Worm (Caenorhabditis elegans) whole organism, mixed stage, embryonic: ENCODE results near the gene ZK622.5.
A peak's percentile ranks its signal among the peaks of the same experiment; 100 is the strongest.

Experiments
- blmp-1 ChIP-seq: fragments of 150-350 bp; optimal IDR thresholded peaks from 2 replicates; lab custom pipeline; 2014; ENCODE audit warnings: missing biosample characterization, missing genetic modification characterization
- ceh-39 ChIP-seq: fragments of 150-350 bp; optimal IDR thresholded peaks from 2 replicates; lab custom pipeline; 2014; ENCODE audit warnings: missing biosample characterization, missing genetic modification characterization
- elt-3 ChIP-seq: fragments of 150-350 bp; optimal IDR thresholded peaks from 2 replicates; lab custom pipeline; 2014; ENCODE audit warnings: missing biosample characterization, missing genetic modification characterization
- hlh-1 ChIP-seq: fragments of 150-350 bp; optimal IDR thresholded peaks from 2 replicates; lab custom pipeline; 2014; ENCODE audit warnings: missing biosample characterization, missing genetic modification reagents, missing genetic modification characterization
- lin-13 ChIP-seq: fragments of 150-350 bp; optimal IDR thresholded peaks from 2 replicates; lab custom pipeline; 2014; ENCODE audit warnings: missing biosample characterization, missing genetic modification characterization
- lsy-2 ChIP-seq: fragments of 150-350 bp; optimal IDR thresholded peaks from 2 replicates; lab custom pipeline; 2014; ENCODE audit warnings: missing biosample characterization, missing genetic modification characterization
- mep-1 ChIP-seq: fragments of 150-350 bp; optimal IDR thresholded peaks from 2 replicates; lab custom pipeline; 2017; ENCODE audit warnings: missing biosample characterization, missing genetic modification reagents, missing genetic modification characterization, inconsistent platforms
- mls-2 ChIP-seq: sonication (generic microtip); optimal IDR thresholded peaks from 2 replicates; lab custom pipeline; 2016; ENCODE audit warnings: mild to moderate bottlenecking, missing genetic modification characterization, moderate library complexity, missing compliant biosample characterization
- nhr-12 ChIP-seq: fragments of 150-350 bp; optimal IDR thresholded peaks from 2 replicates; lab custom pipeline; 2014; ENCODE audit warnings: missing biosample characterization, missing genetic modification characterization
- nhr-237 ChIP-seq: fragments of 150-350 bp; optimal IDR thresholded peaks from 2 replicates; lab custom pipeline; 2014; ENCODE audit warnings: missing biosample characterization, missing genetic modification characterization
- pha-4 ChIP-seq: fragments of 150-350 bp; optimal IDR thresholded peaks from 2 replicates; lab custom pipeline; 2018; ENCODE audit warnings: missing biosample characterization, missing genetic modification reagents, missing genetic modification characterization
- sptf-1 ChIP-seq: sonication (generic microtip); optimal IDR thresholded peaks from 2 replicates; lab custom pipeline; 2017; ENCODE audit warnings: mild to moderate bottlenecking, missing genetic modification characterization, moderate library complexity, missing compliant biosample characterization
- unc-39 ChIP-seq: fragments of 150-350 bp; optimal IDR thresholded peaks from 2 replicates; lab custom pipeline; 2014; ENCODE audit warnings: missing biosample characterization, missing genetic modification characterization
- unc-62 ChIP-seq: fragments of 150-350 bp; optimal IDR thresholded peaks from 2 replicates; lab custom pipeline; 2014; ENCODE audit warnings: missing biosample characterization, missing genetic modification reagents, missing genetic modification characterization

DNA sequence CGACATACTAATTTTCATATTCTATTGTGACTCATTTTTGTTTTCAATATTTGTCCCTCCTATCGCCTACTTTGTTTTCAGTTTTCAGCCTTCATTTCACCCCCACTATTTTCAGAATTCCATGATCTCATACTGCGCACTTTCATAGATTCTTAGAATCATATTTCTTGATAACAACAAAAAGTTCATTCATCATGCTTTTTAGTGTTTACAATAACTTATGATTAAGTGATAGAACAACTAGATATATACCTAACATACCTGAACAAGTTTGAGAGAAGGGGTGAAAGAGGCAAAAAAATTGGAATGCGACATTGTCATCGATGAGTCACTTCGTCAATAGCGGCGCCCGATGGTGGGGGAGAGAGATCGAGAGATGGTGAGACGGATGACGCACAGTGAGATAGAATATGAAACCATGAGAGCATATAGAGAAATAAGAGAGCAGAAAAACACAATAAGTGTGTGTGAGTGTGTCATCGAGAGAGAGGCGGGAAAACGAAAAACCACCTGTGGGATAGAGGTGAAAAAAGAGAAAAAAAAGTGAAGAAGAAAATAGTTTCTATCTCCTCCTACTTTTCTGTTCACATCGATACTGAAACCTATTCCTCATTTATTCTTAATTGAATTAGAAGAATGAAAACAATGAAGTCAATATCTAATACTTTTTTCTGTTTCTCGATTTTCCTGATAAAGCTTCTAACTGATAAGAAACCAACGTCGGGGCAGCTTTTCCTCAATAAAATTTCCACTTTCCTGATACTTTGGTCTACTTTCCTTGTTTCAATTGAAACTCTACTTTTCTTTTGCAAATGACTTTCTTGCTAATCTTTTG lies 47.6 kb downstream of the ZK622.5 start:
- peak; percentile 59 for TF ChIP-seq unc-62 (GFP tag; lab: Kevin White, UChicago)
- TF ChIP-seq lin-13 (tag; lab: Kevin White, UChicago), result no peak
- no peak for TF ChIP-seq nhr-12 (tag; lab: Kevin White, UChicago)
- TF ChIP-seq sptf-1 (tag; lab: Kevin White, UChicago), result peak; percentile 19
- TF ChIP-seq nhr-237, result peak; percentile 53
- TF ChIP-seq pha-4 (tag; lab: Kevin White, UChicago), result peak; percentile 67
- TF ChIP-seq mep-1 (tag; lab: Kevin White, UChicago), result no peak
- TF ChIP-seq hlh-1 (tag; lab: Kevin White, UChicago), result peak; percentile 39
- no peak for TF ChIP-seq ceh-39 (tag; lab: Kevin White, UChicago)
- no peak for TF ChIP-seq unc-39 (tag; lab: Kevin White, UChicago)
- no peak for TF ChIP-seq blmp-1 (tag; lab: Kevin White, UChicago)
- TF ChIP-seq lsy-2, result no peak
- no peak for TF ChIP-seq mls-2 (tag; lab: Kevin White, UChicago)
- no peak for TF ChIP-seq elt-3 (tag; lab: Kevin White, UChicago)
